Worm (Caenorhabditis elegans): Measurements from ENCODE around the gene F32D8.3.

- no peak for TF ChIP-seq dao-5 (tag; optimal IDR thresholded peaks at IDR 0.05)
- TF ChIP-seq W03F9.2 (tag; optimal IDR thresholded peaks at IDR 0.05) = no peak
Observed at ce11 chrV:10860526-10861037, 26.1 kb upstream of the F32D8.3 start.
